Fruit fly (Drosophila melanogaster) whole organism, adult: Measurements from ENCODE around the gene CG13380.

Experiments
- CG1620 ChIP-seq: fragments of 200-800 bp; sonication (Bioruptor generic); optimal IDR thresholded peaks from 2 replicates; lab custom pipeline; 2016; ENCODE audit warnings: missing biosample characterization, missing genetic modification characterization
- CG33017 ChIP-seq: fragments of 200-800 bp; sonication (Bioruptor generic); optimal IDR thresholded peaks from 2 replicates; lab custom pipeline; 2018; ENCODE audit warnings: missing biosample characterization, mild to moderate bottlenecking, missing genetic modification characterization, moderate library complexity

DNA sequence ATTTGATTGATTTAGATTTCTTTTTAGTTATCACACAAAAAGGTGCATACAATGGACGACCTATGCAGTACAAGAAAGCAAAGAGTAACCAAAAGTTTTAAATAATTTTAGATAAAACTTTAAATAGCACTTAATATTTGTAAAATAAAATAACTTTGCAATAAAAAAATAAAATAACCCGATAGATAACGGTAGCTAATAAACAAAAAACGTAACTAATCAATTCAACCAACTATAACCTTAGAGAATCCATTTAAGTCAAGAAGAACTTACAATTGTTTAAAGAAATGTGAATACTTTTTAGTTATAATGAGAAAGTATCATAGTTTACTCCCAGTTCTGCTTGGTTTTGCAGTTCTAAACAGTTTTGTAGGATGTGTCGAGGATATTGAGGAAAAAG is 8.4 kb downstream of the CG13380 start, which contains the start of gene CG32201:
- no peak for TF ChIP-seq CG1620 (GFP tag; lab: Kevin White, UChicago)
- no peak for TF ChIP-seq CG33017 (tag; lab: Kevin White, UChicago)
